Worm (Caenorhabditis elegans) whole organism, midembryonic: ENCODE results near the gene K09D9.14.
A peak's percentile ranks its signal among the peaks of the same experiment; 100 is the strongest.

Experiments
- T22C8.4 ChIP-seq: fragments of 200-800 bp; sonication (Bioruptor generic); IDR thresholded peaks from 2 replicates; pipeline ENCODE4 v1.3.6; 2022; ENCODE audit warnings: missing genetic modification characterization, missing compliant biosample characterization
- cog-1 ChIP-seq: sonication (generic microtip); optimal IDR thresholded peaks from 2 replicates; lab custom pipeline; 2016; ENCODE audit warnings: missing genetic modification characterization, missing compliant biosample characterization
- flt-1 ChIP-seq: fragments of 200-800 bp; sonication (Bioruptor generic); IDR thresholded peaks from 2 replicates; pipeline ENCODE4 v1.3.6; 2022; ENCODE audit warnings: missing genetic modification characterization, missing compliant biosample characterization
- klf-2 ChIP-seq: fragments of 200-800 bp; sonication (Bioruptor generic); conservative IDR thresholded peaks from 2 replicates; pipeline ENCODE4 v1.3.6; 2022; ENCODE audit warnings: missing genetic modification reagents, missing genetic modification characterization, missing compliant biosample characterization
- med-1 ChIP-seq: sonication (generic microtip); optimal IDR thresholded peaks from 2 replicates; lab custom pipeline; 2017; ENCODE audit warnings: missing genetic modification characterization, mild to moderate bottlenecking, missing compliant biosample characterization, antibody characterized with exemption, missing genetic modification reagents; ENCODE audit not compliant: insufficient read depth
- ref-1 ChIP-seq: fragments of 200-800 bp; sonication (Bioruptor generic); conservative IDR thresholded peaks from 2 replicates; pipeline ENCODE4 v1.3.6; 2022; ENCODE audit warnings: missing genetic modification reagents, missing genetic modification characterization, missing compliant biosample characterization
- tab-1 ChIP-seq: fragments of 200-800 bp; sonication (Bioruptor generic); IDR thresholded peaks from 2 replicates; pipeline ENCODE4 v1.3.6; 2022; ENCODE audit warnings: missing genetic modification characterization, missing compliant biosample characterization
- ztf-23 ChIP-seq: fragments of 200-800 bp; sonication (Bioruptor generic); IDR thresholded peaks from 2 replicates; pipeline ENCODE4 v1.3.6; 2022; ENCODE audit warnings: missing genetic modification reagents, missing genetic modification characterization, missing compliant biosample characterization
- ztf-29 ChIP-seq: fragments of 200-800 bp; sonication (Bioruptor generic); IDR thresholded peaks from 2 replicates; pipeline ENCODE4 v1.3.6; 2022; ENCODE audit warnings: missing genetic modification reagents, missing genetic modification characterization, missing compliant biosample characterization

Gene K09D9.14

DNA sequence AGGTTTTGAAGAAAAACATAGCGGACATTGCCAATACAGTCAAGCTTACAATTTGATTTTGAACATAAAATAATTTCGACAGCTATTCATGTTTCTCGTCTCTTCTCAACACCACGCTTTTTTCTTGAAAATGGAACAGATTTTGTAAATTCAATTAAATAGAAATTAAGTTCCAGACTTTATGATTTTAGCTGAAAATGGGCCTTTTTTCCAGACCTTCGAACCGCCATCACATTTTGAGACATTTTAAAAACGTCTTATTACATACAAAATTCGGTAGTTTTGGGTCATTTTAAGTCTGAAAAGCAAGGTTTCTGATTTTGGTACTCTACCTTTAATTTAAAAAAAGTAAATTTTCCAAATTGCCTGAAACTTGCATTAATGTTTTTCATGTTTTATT lies 16.4 kb upstream of the K09D9.14 start, which contains the start of gene C49G7.12:
Gene C49G7.12 (plus strand): TSS at position 301 of the 400 bp plus-strand sequence.
- TF ChIP-seq cog-1 (tag; lab: Kevin White, UChicago) (no peak), klf-2 (GFP tag; lab: Robert Waterston, UW) (no peak), ref-1 (no peak), ztf-29 (GFP tag; lab: Robert Waterston, UW) (no peak), tab-1 (no peak), flt-1 (GFP tag; lab: Robert Waterston, UW) (no peak), ztf-23 (no peak), T22C8.4 (GFP tag; lab: Robert Waterston, UW) (no peak), med-1 (GFP tag; lab: Kevin White, UChicago) (no peak)

ce11 chrV:4035811-4036210 lies 14.1 kb upstream of the K09D9.14 start, which contains the start of gene C49G7.13:
Gene C49G7.13, plus strand, starts transcription at chrV:4036111.
- TF ChIP-seq ref-1 (no peak), klf-2 (GFP tag; lab: Robert Waterston, UW) (no peak)

DNA sequence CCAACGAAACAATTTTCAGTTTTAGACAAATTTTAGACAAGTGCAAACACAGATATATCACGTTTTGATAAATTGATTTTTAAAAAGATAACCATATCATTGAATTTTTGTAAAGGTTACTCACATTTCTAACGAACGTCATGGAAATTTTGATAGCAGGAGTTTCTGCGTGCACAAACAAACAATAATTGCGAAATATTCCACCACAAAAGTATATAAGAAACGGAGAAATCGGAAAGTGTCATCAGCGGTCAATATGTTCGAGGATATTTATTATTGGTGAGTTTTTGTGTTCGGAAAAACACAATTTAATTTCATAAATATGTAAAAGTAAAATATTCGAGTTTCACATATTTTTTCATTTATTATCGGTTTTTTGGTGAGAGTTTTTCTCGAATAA lies 12.6 kb upstream of the K09D9.14 start, which contains the start of gene C49G7.7:
Gene C49G7.7 (plus strand): TSS at position 174 of the 400 bp plus-strand sequence.
- TF ChIP-seq ref-1 = no peak
- no peak for TF ChIP-seq T22C8.4 (GFP tag; lab: Robert Waterston, UW)
- TF ChIP-seq ztf-23 = no peak
- no peak for TF ChIP-seq klf-2 (GFP tag; lab: Robert Waterston, UW)
- no peak for TF ChIP-seq med-1 (GFP tag; lab: Kevin White, UChicago)

- TF ChIP-seq klf-2 (GFP tag; lab: Robert Waterston, UW) (no peak), ref-1 (no peak), tab-1 (no peak), ztf-29 (GFP tag; lab: Robert Waterston, UW) (no peak), med-1 (GFP tag; lab: Kevin White, UChicago) (no peak), cog-1 (tag; lab: Kevin White, UChicago) (no peak), ztf-23 (no peak), T22C8.4 (GFP tag; lab: Robert Waterston, UW) (no peak), flt-1 (GFP tag; lab: Robert Waterston, UW) (no peak)
These were observed 9.6 kb upstream of the K09D9.14 start, which contains the start of gene cyp-35A4 for ce11 chrV:4031319-4031718. Gene cyp-35A4, plus strand, starts transcription at chrV:4031619.

ce11 chrV:4029627-4030026 lies 8.0 kb upstream of the K09D9.14 start:
- TF ChIP-seq cog-1 (tag; lab: Kevin White, UChicago) (no peak), ztf-23 (no peak), tab-1 (no peak), klf-2 (GFP tag; lab: Robert Waterston, UW) (0 out of 2 replicates have a peak, but pooled peaks have one; percentile 48), ref-1 (0 out of 2 replicates have a peak, but pooled peaks have one; percentile 4), med-1 (GFP tag; lab: Kevin White, UChicago) (peak; percentile 16), ztf-29 (GFP tag; lab: Robert Waterston, UW) (no peak), flt-1 (GFP tag; lab: Robert Waterston, UW) (no peak), T22C8.4 (GFP tag; lab: Robert Waterston, UW) (no peak)

DNA sequence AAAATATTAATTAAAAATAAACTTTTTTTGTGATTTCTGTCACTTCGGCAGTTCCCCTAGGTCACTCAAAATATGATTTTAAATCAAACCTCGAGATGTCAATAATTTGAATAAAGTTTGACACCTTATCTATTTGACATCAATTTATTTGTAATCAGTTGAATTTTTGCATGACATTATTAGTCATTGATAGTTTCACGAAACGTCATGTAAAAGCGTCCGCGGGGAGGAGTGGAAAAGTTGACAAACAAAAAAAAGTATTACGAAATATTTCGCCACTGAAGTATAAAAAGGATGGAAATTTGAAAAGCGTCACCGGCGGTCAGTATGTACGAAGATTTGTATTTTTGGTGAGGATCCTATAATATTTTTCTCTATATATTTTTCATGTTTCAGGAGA lies 3.1 kb upstream of the K09D9.14 start, which contains the start of gene K09D9.1:
Gene K09D9.1 (plus strand): TSS at position 271 of the 400 bp plus-strand sequence.
- no peak for TF ChIP-seq med-1 (GFP tag; lab: Kevin White, UChicago)
- no peak for TF ChIP-seq klf-2 (GFP tag; lab: Robert Waterston, UW)
- no peak for TF ChIP-seq ztf-23
- no peak for TF ChIP-seq tab-1
- TF ChIP-seq ztf-29 (GFP tag; lab: Robert Waterston, UW) = no peak
- TF ChIP-seq flt-1 (GFP tag; lab: Robert Waterston, UW) = no peak
- no peak for TF ChIP-seq cog-1 (tag; lab: Kevin White, UChicago)
- TF ChIP-seq T22C8.4 (GFP tag; lab: Robert Waterston, UW) = no peak
- TF ChIP-seq ref-1 = no peak

ce11 chrV:4022309-4022708 lies 633 bp upstream of the K09D9.14 start, which contains the start of gene cyp-35A3:
Gene cyp-35A3, plus strand, starts transcription at chrV:4022609.
- TF ChIP-seq ref-1 = no peak
- no peak for TF ChIP-seq cog-1 (tag; lab: Kevin White, UChicago)
- no peak for TF ChIP-seq med-1 (GFP tag; lab: Kevin White, UChicago)
- no peak for TF ChIP-seq klf-2 (GFP tag; lab: Robert Waterston, UW)
- no peak for TF ChIP-seq T22C8.4 (GFP tag; lab: Robert Waterston, UW)
- no peak for TF ChIP-seq ztf-23
- no peak for TF ChIP-seq tab-1

- TF ChIP-seq med-1 (GFP tag; lab: Kevin White, UChicago) (no peak), cog-1 (tag; lab: Kevin White, UChicago) (no peak), ztf-29 (GFP tag; lab: Robert Waterston, UW) (no peak), flt-1 (GFP tag; lab: Robert Waterston, UW) (no peak), ref-1 (no peak), tab-1 (no peak), ztf-23 (no peak), klf-2 (GFP tag; lab: Robert Waterston, UW) (no peak), T22C8.4 (GFP tag; lab: Robert Waterston, UW) (no peak)
These were observed 2.5 kb downstream of the K09D9.14 start, which contains the start of gene K09D9.3 for ce11 chrV:4019188-4019587. Gene K09D9.3, plus strand, starts transcription at chrV:4019488.

DNA sequence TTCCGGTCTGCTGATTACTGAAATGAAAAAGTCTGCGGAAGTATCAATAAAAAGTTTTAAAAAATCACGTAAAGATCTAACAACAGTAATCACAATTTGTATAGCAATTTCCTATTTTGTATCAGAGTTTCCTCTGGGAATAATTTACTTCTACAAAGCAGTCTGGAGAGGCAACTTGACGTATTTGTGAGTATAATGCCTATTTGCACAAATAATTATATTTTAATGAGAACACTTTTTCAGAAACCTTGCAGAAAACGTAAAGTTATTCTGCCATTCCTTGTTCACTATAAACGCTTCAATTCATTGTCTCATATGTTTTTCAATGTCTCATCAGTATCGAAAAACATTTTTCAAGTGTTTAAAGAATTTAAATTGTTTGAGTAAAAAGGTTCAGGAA lies 3.1 kb downstream of the K09D9.14 start:
- TF ChIP-seq flt-1 (GFP tag; lab: Robert Waterston, UW) = no peak
- TF ChIP-seq med-1 (GFP tag; lab: Kevin White, UChicago) = no peak
- no peak for TF ChIP-seq cog-1 (tag; lab: Kevin White, UChicago)
- no peak for TF ChIP-seq klf-2 (GFP tag; lab: Robert Waterston, UW)
- TF ChIP-seq tab-1 = no peak

ce11 chrV:4016780-4017179 lies 4.9 kb downstream of the K09D9.14 start, which contains the start of gene srw-89:
Gene srw-89, plus strand, starts transcription at chrV:4017080.
- TF ChIP-seq tab-1 (no peak), ref-1 (no peak), cog-1 (tag; lab: Kevin White, UChicago) (no peak), ztf-23 (no peak), flt-1 (GFP tag; lab: Robert Waterston, UW) (no peak), T22C8.4 (GFP tag; lab: Robert Waterston, UW) (no peak), ztf-29 (GFP tag; lab: Robert Waterston, UW) (no peak), med-1 (GFP tag; lab: Kevin White, UChicago) (no peak), klf-2 (GFP tag; lab: Robert Waterston, UW) (no peak)
